Worm (Caenorhabditis elegans) whole organism, late embryonic: Measurements from ENCODE around the gene jud-4.

ENCODE experiments used
- C38D4.7 ChIP-seq: fragments of 200-800 bp; sonication (Bioruptor generic); optimal IDR thresholded peaks from 2 replicates; lab custom pipeline; 2018; ENCODE audit warnings: mild to moderate bottlenecking, missing genetic modification characterization, moderate library complexity, missing compliant biosample characterization
- fax-1 ChIP-seq: sonication (generic microtip); optimal IDR thresholded peaks from 2 replicates; lab custom pipeline; 2016; ENCODE audit warnings: missing genotype, missing genetic modification characterization, missing compliant biosample characterization
- nhr-11 ChIP-seq: fragments of 150-350 bp; optimal IDR thresholded peaks from 2 replicates; lab custom pipeline; 2014; ENCODE audit warnings: missing biosample characterization, missing genetic modification characterization
- pha-4 ChIP-seq: fragments of 150-350 bp; optimal IDR thresholded peaks from 2 replicates; lab custom pipeline; 2018; ENCODE audit warnings: missing biosample characterization, missing genetic modification reagents, missing genetic modification characterization
- tbx-2 ChIP-seq: sonication (generic microtip); optimal IDR thresholded peaks from 2 replicates; lab custom pipeline; 2016; ENCODE audit warnings: missing genetic modification characterization, missing compliant biosample characterization

DNA sequence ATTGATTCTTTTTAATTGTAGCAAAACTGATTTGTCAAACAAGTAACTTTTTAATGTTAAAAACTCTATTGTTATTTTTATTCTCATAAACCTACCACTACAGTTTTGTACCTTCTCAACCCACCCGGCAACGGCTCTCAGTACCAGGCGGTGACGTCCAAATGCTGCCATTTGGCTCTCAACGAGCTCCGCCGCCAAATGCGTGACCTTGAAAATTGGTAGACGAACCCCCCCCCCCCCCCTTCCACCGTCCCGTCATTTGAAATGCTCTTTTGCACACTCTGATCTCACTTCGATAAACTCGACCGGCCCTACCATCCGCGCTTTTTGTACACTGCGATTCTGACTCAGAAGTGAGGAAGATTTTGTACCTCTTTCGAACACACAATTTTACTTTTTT is 24.8 kb downstream of the jud-4 start:
- TF ChIP-seq nhr-11 (tag; lab: Kevin White, UChicago), result no peak
- TF ChIP-seq tbx-2 (tag; lab: Kevin White, UChicago), result no peak
- TF ChIP-seq pha-4 (tag; lab: Kevin White, UChicago), result no peak
- TF ChIP-seq C38D4.7 (GFP tag; lab: Kevin White, UChicago), result no peak
- no peak for TF ChIP-seq fax-1
